Comparison of ENCODE assay signal across 2 worm cellular contexts in genomic region chrX:14621207-14621606, ce11.
TF ChIP-seq lines count a peak whose summit lies in the region.

No protein-coding gene starts in this region.

TF ChIP-seq in whole organism, L4 larva, 104 proteins besides CTCF, POLR2A, EP300 and RAD21:
- no peak for TF ChIP-seq ZK337.2 (GFP tag; IDR thresholded peaks at IDR 0.05; lab: Robert Waterston, UW)
- no peak for TF ChIP-seq saeg-2 (GFP tag; IDR thresholded peaks at IDR 0.05; lab: Robert Waterston, UW)
- TF ChIP-seq ztf-11 (tag; optimal IDR thresholded peaks at IDR 0.05; lab: Kevin White, UChicago), result no peak
- TF ChIP-seq lin-29 (GFP tag; IDR thresholded peaks at IDR 0.05; lab: Robert Waterston, UW), result no peak
- no peak for TF ChIP-seq egl-43 (GFP tag; IDR thresholded peaks at IDR 0.05; lab: Robert Waterston, UW)
- TF ChIP-seq snpc-1.2 (GFP tag; IDR thresholded peaks at IDR 0.05; lab: Robert Waterston, UW), result 0 out of 2 replicates have a peak, but pooled peaks have one; percentile 52
- peak; percentile 52 for TF ChIP-seq aha-1 (tag; lab: Kevin White, UChicago)
- TF ChIP-seq spr-1 (tag; optimal IDR thresholded peaks at IDR 0.05; lab: Kevin White, UChicago), result no peak
- 0 out of 2 replicates have a peak, but pooled peaks have one; percentile 4 for TF ChIP-seq vab-7 (GFP tag; IDR thresholded peaks at IDR 0.05; lab: Robert Waterston, UW)
TF ChIP-seq in whole organism, L4 larva: peak in this region for 3.

TF ChIP-seq in whole organism, young adult, 124 proteins besides CTCF, POLR2A, EP300 and RAD21:
- TF ChIP-seq cebp-2 (GFP tag; IDR thresholded peaks at IDR 0.05; lab: Robert Waterston, UW) (no peak), tbp1 (GFP tag; optimal IDR thresholded peaks at IDR 0.05; lab: Kevin White, UChicago) (peak; percentile 41), rpc-1 (optimal IDR thresholded peaks at IDR 0.05; lab: Kevin White, UChicago) (peak; percentile 30), rpc-1 (tag; optimal IDR thresholded peaks at IDR 0.05; lab: Kevin White, UChicago) (peak; percentile 65), D2030.7 (GFP tag; IDR thresholded peaks at IDR 0.05; lab: Robert Waterston, UW) (peak; percentile 58), mxl-1 (tag; optimal IDR thresholded peaks at IDR 0.05; lab: Kevin White, UChicago) (no peak), die-1 (tag; optimal IDR thresholded peaks at IDR 0.05; lab: Kevin White, UChicago) (no peak), dox-1 (GFP tag; IDR thresholded peaks at IDR 0.05; lab: Robert Waterston, UW) (peak; percentile 33; the same call in 1 of the 2 replicates), Y79H2A.3 (GFP tag; conservative IDR thresholded peaks at IDR 0.05; lab: Robert Waterston, UW) (no peak), F55B11.4 (tag; optimal IDR thresholded peaks at IDR 0.05; lab: Kevin White, UChicago; ENCODE audit: borderline replicate concordance, insufficient read depth) (no peak), mes-4 (tag; optimal IDR thresholded peaks at IDR 0.05; lab: Kevin White, UChicago) (no peak), B0019.2 (GFP tag; conservative IDR thresholded peaks at IDR 0.05; lab: Robert Waterston, UW) (no peak), bed-1 (GFP tag; IDR thresholded peaks at IDR 0.05; lab: Robert Waterston, UW) (no peak), B0336.3 (GFP tag; IDR thresholded peaks at IDR 0.05; lab: Robert Waterston, UW) (no peak), hmg-1.2 (GFP tag; IDR thresholded peaks at IDR 0.05; lab: Robert Waterston, UW) (no peak), aptf-2 (GFP tag; conservative IDR thresholded peaks at IDR 0.05; lab: Robert Waterston, UW) (no peak), ceh-40 (GFP tag; IDR thresholded peaks at IDR 0.05; lab: Robert Waterston, UW) (no peak), B0035.1 (tag; optimal IDR thresholded peaks at IDR 0.05; lab: Kevin White, UChicago) (no peak)
